Worm (Caenorhabditis elegans) whole organism, early embryonic: ENCODE results near the gene srj-6.

Experiments used
- B0310.2 ChIP-seq: sonication (generic microtip); optimal IDR thresholded peaks from 2 replicates; lab custom pipeline; 2016; ENCODE audit warnings: mild to moderate bottlenecking, missing genetic modification characterization, missing compliant biosample characterization
- aly-1 ChIP-seq: sonication (generic microtip); optimal IDR thresholded peaks from 2 replicates; lab custom pipeline; 2016; ENCODE audit warnings: missing genetic modification characterization, missing compliant biosample characterization
- ama-1 ChIP-seq: fragments of 150-350 bp; optimal IDR thresholded peaks from 2 replicates; lab custom pipeline; 2014
- ceh-13 ChIP-seq: fragments of 200-800 bp; sonication (Bioruptor generic); optimal IDR thresholded peaks from 2 replicates; lab custom pipeline; 2018; ENCODE audit warnings: mild to moderate bottlenecking, missing genetic modification characterization, missing compliant biosample characterization
- flt-1 ChIP-seq: fragments of 200-800 bp; sonication (Bioruptor generic); IDR thresholded peaks from 2 replicates; pipeline ENCODE4 v1.3.6; 2022; ENCODE audit warnings: missing genetic modification characterization, missing compliant biosample characterization
- hmbx-1 ChIP-seq: sonication (generic microtip); optimal IDR thresholded peaks from 2 replicates; lab custom pipeline; 2016; ENCODE audit warnings: mild to moderate bottlenecking, missing genetic modification characterization, missing compliant biosample characterization
- hnd-1 ChIP-seq: sonication (generic microtip); optimal IDR thresholded peaks from 2 replicates; lab custom pipeline; 2016; ENCODE audit warnings: missing genetic modification characterization, missing compliant biosample characterization
- pes-1 ChIP-seq: fragments of 200-800 bp; sonication (Bioruptor generic); IDR thresholded peaks from 2 replicates; pipeline ENCODE4 v1.3.6; 2022; ENCODE audit warnings: missing genetic modification reagents, missing genetic modification characterization, missing compliant biosample characterization
- sea-1 ChIP-seq: fragments of 200-800 bp; sonication (Bioruptor generic); conservative IDR thresholded peaks from 2 replicates; pipeline ENCODE4 v1.3.6; 2022; ENCODE audit warnings: missing genetic modification characterization, missing compliant biosample characterization
- tbx-37 ChIP-seq: fragments of 200-800 bp; sonication (Bioruptor generic); conservative IDR thresholded peaks from 2 replicates; pipeline ENCODE4 v1.3.6; 2022; ENCODE audit warnings: missing genetic modification reagents, missing genetic modification characterization, missing compliant biosample characterization

DNA sequence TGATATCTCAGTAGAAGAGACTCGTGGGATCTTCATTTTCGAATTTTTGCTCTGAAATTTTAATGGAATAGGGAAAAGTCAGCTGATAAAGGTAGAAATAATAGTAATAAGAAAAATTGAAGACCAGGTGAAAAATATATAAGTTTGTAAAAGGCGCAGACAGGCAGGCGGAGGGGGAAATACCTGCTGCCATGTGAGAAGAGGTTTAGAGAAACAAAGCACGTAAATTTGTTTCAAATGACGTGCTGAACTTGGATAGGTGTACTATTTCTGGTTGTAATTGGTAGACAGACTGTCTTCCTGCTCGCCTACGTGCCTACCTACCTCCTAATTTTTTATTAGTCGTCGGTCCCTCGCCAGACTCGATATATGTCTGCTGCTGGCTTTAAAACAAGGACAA, 13.2 kb upstream of the srj-6 start, which contains the start of gene nhr-180:
- TF ChIP-seq ceh-13 (GFP tag; lab: Kevin White, UChicago) = no peak
- no peak for TF ChIP-seq hnd-1 (tag; lab: Kevin White, UChicago)
- TF ChIP-seq ama-1 (lab: Kevin White, UChicago) = no peak
- no peak for TF ChIP-seq tbx-37
- no peak for TF ChIP-seq aly-1
- TF ChIP-seq pes-1 (GFP tag; lab: Robert Waterston, UW) = no peak
- TF ChIP-seq flt-1 (GFP tag; lab: Robert Waterston, UW) = no peak
- TF ChIP-seq hmbx-1 (tag; lab: Kevin White, UChicago) = no peak
- no peak for TF ChIP-seq B0310.2 (tag; lab: Kevin White, UChicago)
- TF ChIP-seq sea-1 = no peak
